Worm (Caenorhabditis elegans): ENCODE results near the gene gbf-1.

DNA sequence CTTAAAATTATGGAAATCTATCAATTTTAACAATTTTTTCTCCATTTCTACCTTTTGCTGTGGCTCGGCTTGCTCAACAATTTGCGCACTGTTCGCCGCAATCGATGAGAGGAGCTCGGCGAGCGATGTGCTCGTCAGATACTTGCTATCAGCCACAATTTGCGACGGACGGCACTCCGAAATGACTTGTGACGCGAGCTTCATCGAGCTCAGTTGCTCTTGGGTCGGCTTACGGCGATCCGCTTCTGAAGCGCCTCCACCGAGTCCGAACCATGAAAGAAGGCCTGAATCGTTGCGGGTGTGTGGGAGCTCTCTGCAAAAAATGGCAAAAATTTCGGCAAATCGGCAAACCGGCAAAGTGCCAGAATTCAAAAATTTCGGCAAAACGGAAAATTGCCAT is 12.8 kb downstream of the gbf-1 start:
- no peak for TF ChIP-seq fkh-10 (GFP tag; optimal IDR thresholded peaks at IDR 0.05)
- no peak for TF ChIP-seq unc-55 (GFP tag; optimal IDR thresholded peaks at IDR 0.05)
- TF ChIP-seq ama-1 (optimal IDR thresholded peaks at IDR 0.05) = no peak
- TF ChIP-seq hlh-30 (tag; optimal IDR thresholded peaks at IDR 0.05; ENCODE audit: insufficient read depth) = no peak
- TF ChIP-seq unc-3 (GFP tag; conservative IDR thresholded peaks at IDR 0.05) = no peak
- TF ChIP-seq unc-3 (tag; optimal IDR thresholded peaks at IDR 0.05) = no peak
- no peak for TF ChIP-seq nhr-11 (tag; optimal IDR thresholded peaks at IDR 0.05)
- no peak for TF ChIP-seq dmd-4 (tag; optimal IDR thresholded peaks at IDR 0.05; ENCODE audit: borderline replicate concordance)
- no peak for TF ChIP-seq tbx-7 (tag; optimal IDR thresholded peaks at IDR 0.05)
